Fruit fly (Drosophila melanogaster) whole organism, embryonic: Measurements from ENCODE around the gene CG14270.

ENCODE experiments used
- Atf-2 ChIP-seq: fragments of 200-800 bp; sonication (Bioruptor generic); optimal IDR thresholded peaks from 2 replicates; lab custom pipeline; 2016; ENCODE audit warnings: missing biosample characterization, missing genetic modification characterization
- C15 ChIP-seq: fragments of 200-800 bp; sonication (Bioruptor generic); IDR thresholded peaks from 3 replicates; pipeline ENCODE4 v1.3.6; 2022; ENCODE audit warnings: missing biosample characterization, missing genetic modification characterization
- CG11085 ChIP-seq: fragments of 200-800 bp; sonication (Bioruptor generic); IDR thresholded peaks from 2 replicates; pipeline ENCODE4 v1.3.6; 2022; ENCODE audit warnings: missing biosample characterization, missing genetic modification characterization
- CG11695 ChIP-seq: fragments of 200-800 bp; sonication (Bioruptor generic); IDR thresholded peaks from 3 replicates; pipeline ENCODE4 v1.3.6; 2022; ENCODE audit warnings: missing biosample characterization, missing genetic modification characterization
- CG11723 ChIP-seq: fragments of 200-800 bp; sonication (Bioruptor generic); optimal IDR thresholded peaks from 2 replicates; lab custom pipeline; 2017; ENCODE audit warnings: missing biosample characterization, mild to moderate bottlenecking, missing genetic modification characterization
- CG12071 ChIP-seq: fragments of 200-800 bp; sonication (Bioruptor generic); optimal IDR thresholded peaks from 3 replicates; lab custom pipeline; 2018; ENCODE audit warnings: missing biosample characterization, mild to moderate bottlenecking, missing genetic modification characterization
- CG1233 ChIP-seq: fragments of 200-800 bp; sonication (Bioruptor generic); optimal IDR thresholded peaks from 4 replicates; lab custom pipeline; 2018; ENCODE audit warnings: missing biosample characterization, mild to moderate bottlenecking, missing genetic modification characterization
- CG15601 ChIP-seq: fragments of 200-800 bp; sonication (Bioruptor generic); optimal IDR thresholded peaks from 3 replicates; lab custom pipeline; 2019; ENCODE audit warnings: missing biosample characterization, mild to moderate bottlenecking, missing genetic modification characterization, moderate library complexity
- CG18599 ChIP-seq: fragments of 200-800 bp; sonication (Bioruptor generic); optimal IDR thresholded peaks from 3 replicates; lab custom pipeline; 2017; ENCODE audit warnings: missing biosample characterization, missing genetic modification characterization, mild to moderate bottlenecking, moderate library complexity, missing genetic modification reagents
- CG2678 ChIP-seq: fragments of 200-800 bp; sonication (Bioruptor generic); optimal IDR thresholded peaks from 3 replicates; lab custom pipeline; 2019; ENCODE audit warnings: missing biosample characterization, mild to moderate bottlenecking, missing genetic modification characterization, moderate library complexity
- CG30020 ChIP-seq: fragments of 200-800 bp; optimal IDR thresholded peaks from 2 replicates; lab custom pipeline; 2019; ENCODE audit warnings: missing biosample characterization, mild to moderate bottlenecking, missing genetic modification characterization, moderate library complexity
- CG31224 ChIP-seq: fragments of 200-800 bp; sonication (Bioruptor generic); IDR thresholded peaks from 2 replicates; pipeline ENCODE4 v1.3.6; 2022; ENCODE audit warnings: missing biosample characterization, missing genetic modification characterization
- CG32532 ChIP-seq: fragments of 200-800 bp; sonication (Bioruptor generic); IDR thresholded peaks from 2 replicates; pipeline ENCODE4 v1.3.6; 2022; ENCODE audit warnings: missing biosample characterization, missing genetic modification characterization
- CG3407 ChIP-seq: fragments of 200-800 bp; sonication (Bioruptor generic); optimal IDR thresholded peaks from 2 replicates; lab custom pipeline; 2018; ENCODE audit warnings: missing biosample characterization, mild to moderate bottlenecking, missing genetic modification characterization
- CG6689 ChIP-seq: fragments of 200-800 bp; sonication (Bioruptor generic); IDR thresholded peaks from 2 replicates; pipeline ENCODE4 v1.3.6; 2022; ENCODE audit warnings: missing biosample characterization, missing genetic modification characterization
- CG6813 ChIP-seq: fragments of 200-800 bp; sonication (Bioruptor generic); optimal IDR thresholded peaks from 2 replicates; lab custom pipeline; 2017; ENCODE audit warnings: missing biosample characterization, missing genetic modification characterization, mild to moderate bottlenecking, moderate library complexity, missing genetic modification reagents
- CG7987 ChIP-seq: fragments of 200-800 bp; sonication (Bioruptor generic); optimal IDR thresholded peaks from 2 replicates; lab custom pipeline; 2018; ENCODE audit warnings: missing biosample characterization, mild to moderate bottlenecking, missing genetic modification characterization, moderate library complexity
- CG8290 ChIP-seq, 3 experiments: fragments of 200-800 bp; sonication (Bioruptor generic); optimal IDR thresholded peaks; 2 replicates each; lab custom pipeline; 2016 to 2019; ENCODE audit warnings: missing biosample characterization in 3 of 3, missing genetic modification characterization in 3 of 3, mild to moderate bottlenecking in 2 of 3, moderate library complexity in 1 of 3
- CG8359 ChIP-seq: fragments of 200-800 bp; sonication (Bioruptor generic); optimal IDR thresholded peaks from 2 replicates; lab custom pipeline; 2017; ENCODE audit warnings: missing biosample characterization, mild to moderate bottlenecking, missing genetic modification characterization, borderline replicate concordance
- CG8478 ChIP-seq: fragments of >200 bp; optimal IDR thresholded peaks from 2 replicates; lab custom pipeline; 2018
- CG8924 ChIP-seq: fragments of 200-800 bp; optimal IDR thresholded peaks from 3 replicates; lab custom pipeline; 2019; ENCODE audit warnings: missing biosample characterization, mild to moderate bottlenecking, missing genetic modification characterization, moderate library complexity
- ERR ChIP-seq: fragments of 200-800 bp; sonication (Bioruptor generic); optimal IDR thresholded peaks from 2 replicates; lab custom pipeline; 2016; ENCODE audit warnings: missing biosample characterization, missing genetic modification characterization
- Fer1 ChIP-seq: fragments of 200-800 bp; sonication (Bioruptor generic); optimal IDR thresholded peaks from 2 replicates; lab custom pipeline; 2017; ENCODE audit warnings: missing biosample characterization, mild to moderate bottlenecking, missing genetic modification characterization
- Gug ChIP-seq: fragments of 200-800 bp; sonication (Bioruptor generic); IDR thresholded peaks from 4 replicates; pipeline ENCODE4 v1.3.6; 2022; ENCODE audit warnings: missing biosample characterization, missing genetic modification characterization
- Hmr ChIP-seq: fragments of 200-800 bp; sonication (Bioruptor generic); optimal IDR thresholded peaks from 3 replicates; lab custom pipeline; 2017; ENCODE audit warnings: mild to moderate bottlenecking, missing biosample characterization, missing genetic modification reagents, missing genetic modification characterization
- Med ChIP-seq: fragments of 200-800 bp; sonication (Bioruptor generic); peaks from one replicate; lab custom pipeline; 2016; ENCODE audit warnings: missing biosample characterization, missing genetic modification characterization, mild to moderate bottlenecking, inconsistent platforms, moderate library complexity
- Meics ChIP-seq: fragments of 200-800 bp; sonication (Bioruptor generic); optimal IDR thresholded peaks from 2 replicates; lab custom pipeline; 2017; ENCODE audit warnings: missing biosample characterization, mild to moderate bottlenecking, missing genetic modification characterization
- Scr ChIP-seq: fragments of 200-800 bp; sonication (Bioruptor generic); IDR thresholded peaks from 2 replicates; pipeline ENCODE4 v1.3.6; 2022; ENCODE audit warnings: missing biosample characterization, missing genetic modification characterization; ENCODE audit not compliant: partially characterized antibody
- Vsx1 ChIP-seq: fragments of 200-800 bp; sonication (Bioruptor generic); optimal IDR thresholded peaks from 2 replicates; lab custom pipeline; 2017; ENCODE audit warnings: missing biosample characterization, mild to moderate bottlenecking, missing genetic modification characterization, missing genetic modification reagents
- Xbp1 ChIP-seq: fragments of 200-800 bp; sonication (Bioruptor generic); optimal IDR thresholded peaks from 3 replicates; lab custom pipeline; 2016; ENCODE audit warnings: missing biosample characterization, mild to moderate bottlenecking, missing genetic modification characterization
- chinmo ChIP-seq: fragments of 200-800 bp; sonication (Bioruptor generic); IDR thresholded peaks from 4 replicates; pipeline ENCODE4 v1.3.6; 2022; ENCODE audit warnings: missing biosample characterization, missing genetic modification characterization; ENCODE audit not compliant: partially characterized antibody
- cwo ChIP-seq: fragments of 200-800 bp; sonication (Bioruptor generic); optimal IDR thresholded peaks from 3 replicates; lab custom pipeline; 2017; ENCODE audit warnings: missing biosample characterization, missing genetic modification characterization, mild to moderate bottlenecking, moderate library complexity, missing genetic modification reagents
- dati ChIP-seq: fragments of 200-800 bp; sonication (Bioruptor generic); IDR thresholded peaks from 2 replicates; pipeline ENCODE4 v1.3.6; 2022; ENCODE audit warnings: missing biosample characterization, missing genetic modification characterization
- gcm2 ChIP-seq: fragments of 200-800 bp; sonication (Bioruptor generic); optimal IDR thresholded peaks from 2 replicates; lab custom pipeline; 2016; ENCODE audit warnings: missing biosample characterization, missing genetic modification characterization
- grn ChIP-seq: fragments of 200-800 bp; sonication (Bioruptor generic); optimal IDR thresholded peaks from 3 replicates; lab custom pipeline; 2017; ENCODE audit warnings: missing biosample characterization, missing genetic modification characterization
- gsb-n ChIP-seq: fragments of 200-800 bp; sonication (Bioruptor generic); optimal IDR thresholded peaks from 3 replicates; lab custom pipeline; 2018; ENCODE audit warnings: missing biosample characterization, mild to moderate bottlenecking, missing genetic modification characterization
- insv ChIP-seq, 2 experiments: fragments of 200-800 bp; sonication (Bioruptor generic); optimal IDR thresholded peaks; 3 replicates each; lab custom pipeline; 2016 to 2018; ENCODE audit warnings: missing biosample characterization in 2 of 2, missing genetic modification characterization in 2 of 2
- knrl ChIP-seq: fragments of 200-800 bp; sonication (Bioruptor generic); IDR thresholded peaks from 3 replicates; pipeline ENCODE4 v1.3.6; 2022; ENCODE audit warnings: missing biosample characterization, missing genetic modification characterization; ENCODE audit not compliant: partially characterized antibody
- lab ChIP-seq: fragments of 200-800 bp; sonication (Bioruptor generic); optimal IDR thresholded peaks from 3 replicates; lab custom pipeline; 2017; ENCODE audit warnings: missing biosample characterization, missing genetic modification characterization, mild to moderate bottlenecking, moderate library complexity, missing genetic modification reagents
- lilli ChIP-seq: fragments of 200-800 bp; sonication (Bioruptor generic); optimal IDR thresholded peaks from 3 replicates; lab custom pipeline; 2016; ENCODE audit warnings: missing biosample characterization, missing genetic modification characterization
- phol ChIP-seq: fragments of 200-800 bp; sonication (Bioruptor generic); optimal IDR thresholded peaks from 3 replicates; lab custom pipeline; 2018; ENCODE audit warnings: missing biosample characterization, mild to moderate bottlenecking, missing genetic modification characterization, moderate library complexity
- psq ChIP-seq: fragments of 200-800 bp; sonication (Bioruptor generic); optimal IDR thresholded peaks from 2 replicates; lab custom pipeline; 2017; ENCODE audit warnings: missing biosample characterization, missing genetic modification characterization
- row ChIP-seq: fragments of 200-800 bp; sonication (Bioruptor generic); IDR thresholded peaks from 3 replicates; pipeline ENCODE4 v1.3.6; 2022; ENCODE audit warnings: missing biosample characterization, missing genetic modification characterization
- sd ChIP-seq: fragments of 200-800 bp; sonication (Bioruptor generic); optimal IDR thresholded peaks from 3 replicates; lab custom pipeline; 2018; ENCODE audit warnings: missing biosample characterization, mild to moderate bottlenecking, missing genetic modification characterization, moderate library complexity
- toy ChIP-seq: fragments of 200-800 bp; sonication (Bioruptor generic); IDR thresholded peaks from 2 replicates; pipeline ENCODE4 v1.3.6; 2022; ENCODE audit warnings: missing biosample characterization, missing genetic modification characterization
- ttk ChIP-seq: fragments of 200-800 bp; sonication (Bioruptor generic); IDR thresholded peaks from 2 replicates; pipeline ENCODE4 v2.1.2; 2022; ENCODE audit warnings: missing biosample characterization, missing genetic modification characterization
- tx ChIP-seq: fragments of 200-800 bp; sonication (Bioruptor generic); optimal IDR thresholded peaks from 2 replicates; lab custom pipeline; 2016; ENCODE audit warnings: missing biosample characterization, missing genetic modification characterization

The CG14270 gene

DNA sequence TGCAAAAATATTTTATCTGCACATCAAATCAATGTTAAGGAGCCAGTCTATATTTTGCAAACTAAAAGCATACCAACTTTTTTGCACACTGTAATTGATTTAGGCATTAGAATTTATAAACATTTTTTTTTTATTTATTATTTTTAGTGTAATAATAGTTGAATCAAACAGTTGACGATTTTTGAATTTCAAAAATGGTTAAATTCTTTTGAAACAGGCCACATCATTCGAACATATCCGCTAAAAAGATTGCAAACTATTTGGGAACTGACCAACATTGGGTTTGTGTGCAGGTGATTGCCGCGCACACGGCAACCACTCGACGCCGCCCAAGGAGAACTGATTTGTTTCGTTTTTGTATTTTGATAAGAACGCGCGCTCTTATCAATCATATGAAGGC, 40.4 kb downstream of the CG14270 start (continued):
- TF ChIP-seq CG11695 (GFP tag; lab: Robert Waterston, UW) (no peak), cwo (GFP tag; lab: Kevin White, UChicago) (peak; percentile 36), CG8478 (lab: Kevin White, UChicago) (no peak), CG30020 (tag; lab: Kevin White, UChicago) (no peak), toy (GFP tag; lab: Robert Waterston, UW) (no peak), lab (GFP tag; lab: Kevin White, UChicago) (peak; percentile 33), Scr (no peak), CG8359 (GFP tag; lab: Kevin White, UChicago) (no peak), CG3407 (no peak), CG6689 (no peak), psq (no peak), CG15601 (no peak), insv (GFP tag; optimal IDR thresholded peaks at IDR 0.05; lab: Kevin White, UChicago) (no peak), lilli (GFP tag; lab: Kevin White, UChicago) (no peak), Meics (GFP tag; lab: Kevin White, UChicago) (peak; percentile 14), CG18599 (GFP tag; lab: Kevin White, UChicago) (peak; percentile 35), CG2678 (tag; lab: Kevin White, UChicago) (peak; percentile 34), C15 (no peak), chinmo (GFP tag; lab: Robert Waterston, UW) (no peak), Vsx1 (GFP tag; lab: Kevin White, UChicago) (no peak), knrl (GFP tag; lab: Robert Waterston, UW) (no peak), CG7987 (no peak), CG8924 (tag; lab: Kevin White, UChicago) (no peak), gcm2 (GFP tag; lab: Kevin White, UChicago) (no peak), ttk (no peak), CG12071 (GFP tag; lab: Kevin White, UChicago) (no peak), CG11723 (GFP tag; lab: Kevin White, UChicago) (no peak), grn (GFP tag; lab: Kevin White, UChicago) (peak; percentile 10), gsb-n (tag; lab: Kevin White, UChicago) (no peak), Fer1 (GFP tag; lab: Kevin White, UChicago) (peak; percentile 2), dati (GFP tag; lab: Robert Waterston, UW) (no peak), CG31224 (GFP tag; lab: Robert Waterston, UW) (no peak), Med (GFP tag; lab: Kevin White, UChicago) (no peak), Atf-2 (GFP tag; lab: Kevin White, UChicago) (no peak), CG6813 (no peak), Gug (GFP tag; lab: Robert Waterston, UW) (no peak), Hmr (GFP tag; lab: Kevin White, UChicago) (peak; percentile 41), CG8290 (GFP tag; optimal IDR thresholded peaks at IDR 0.05; lab: Kevin White, UChicago) (no peak), CG8290 (tag; optimal IDR thresholded peaks at IDR 0.05; lab: Kevin White, UChicago) (no peak), Xbp1 (GFP tag; lab: Kevin White, UChicago) (no peak), sd (tag; lab: Kevin White, UChicago) (peak; percentile 44), phol (tag; lab: Kevin White, UChicago) (no peak), CG1233 (no peak), CG11085 (GFP tag; lab: Robert Waterston, UW) (no peak), tx (GFP tag; lab: Kevin White, UChicago) (no peak), CG32532 (GFP tag; lab: Robert Waterston, UW) (0 out of 2 replicates have a peak, but pooled peaks have one; percentile 34), ERR (GFP tag; lab: Kevin White, UChicago) (no peak), row (peak; percentile 23; the same call in 2 of the 3 replicates)
